Fruit fly (Drosophila melanogaster) whole organism, embryonic: ENCODE results near the gene CG12096.
A peak's percentile ranks its signal among the peaks of the same experiment; 100 is the strongest.

Source experiments
- CG10321 ChIP-seq: fragments of 200-800 bp; sonication (Bioruptor generic); IDR thresholded peaks from 2 replicates; pipeline ENCODE4 v1.3.6; 2022; ENCODE audit warnings: missing biosample characterization, missing genetic modification characterization
- CG10431 ChIP-seq: fragments of 200-800 bp; sonication (Bioruptor generic); optimal IDR thresholded peaks from 3 replicates; lab custom pipeline; 2018; ENCODE audit warnings: missing biosample characterization, mild to moderate bottlenecking, missing genetic modification characterization
- CG11398 ChIP-seq: fragments of 200-800 bp; sonication (Bioruptor generic); optimal IDR thresholded peaks from 2 replicates; lab custom pipeline; 2016; ENCODE audit warnings: missing biosample characterization, missing genetic modification characterization
- CG12104 ChIP-seq: fragments of 200-800 bp; sonication (Bioruptor generic); optimal IDR thresholded peaks from 3 replicates; lab custom pipeline; 2016; ENCODE audit warnings: missing biosample characterization, missing genetic modification characterization
- CG12769 ChIP-seq: fragments of 200-800 bp; sonication (Bioruptor generic); optimal IDR thresholded peaks from 2 replicates; lab custom pipeline; 2019; ENCODE audit warnings: missing biosample characterization, mild to moderate bottlenecking, missing genetic modification characterization, moderate library complexity
- CG13775 ChIP-seq: fragments of 200-800 bp; sonication (Bioruptor generic); optimal IDR thresholded peaks from 3 replicates; lab custom pipeline; 2017; ENCODE audit warnings: missing biosample characterization, mild to moderate bottlenecking, missing genetic modification characterization
- CG14710 ChIP-seq: fragments of 200-800 bp; sonication (Bioruptor generic); optimal IDR thresholded peaks from 3 replicates; lab custom pipeline; 2019; ENCODE audit warnings: missing biosample characterization, mild to moderate bottlenecking, missing genetic modification characterization, moderate library complexity
- CG15269 ChIP-seq: fragments of 200-800 bp; sonication (Bioruptor generic); optimal IDR thresholded peaks from 2 replicates; lab custom pipeline; 2018; ENCODE audit warnings: missing biosample characterization, mild to moderate bottlenecking, missing genetic modification characterization, moderate library complexity
- CG1647 ChIP-seq: fragments of 200-800 bp; sonication (Bioruptor generic); optimal IDR thresholded peaks from 3 replicates; lab custom pipeline; 2016; ENCODE audit warnings: missing biosample characterization, missing genetic modification characterization
- CG17829 ChIP-seq: fragments of 200-800 bp; optimal IDR thresholded peaks from 2 replicates; lab custom pipeline; 2019; ENCODE audit warnings: missing biosample characterization, mild to moderate bottlenecking, missing genetic modification characterization, moderate library complexity
- CG18476 ChIP-seq: fragments of 200-800 bp; sonication (Bioruptor generic); optimal IDR thresholded peaks from 2 replicates; lab custom pipeline; 2016; ENCODE audit warnings: missing biosample characterization, mild to moderate bottlenecking, missing genetic modification characterization
- CG2678 ChIP-seq: fragments of 200-800 bp; sonication (Bioruptor generic); optimal IDR thresholded peaks from 3 replicates; lab custom pipeline; 2019; ENCODE audit warnings: missing biosample characterization, mild to moderate bottlenecking, missing genetic modification characterization, moderate library complexity
- CG31224 ChIP-seq: fragments of 200-800 bp; sonication (Bioruptor generic); IDR thresholded peaks from 2 replicates; pipeline ENCODE4 v1.3.6; 2022; ENCODE audit warnings: missing biosample characterization, missing genetic modification characterization
- CG31365 ChIP-seq: fragments of 200-800 bp; sonication (Bioruptor generic); optimal IDR thresholded peaks from 2 replicates; lab custom pipeline; 2018; ENCODE audit warnings: missing biosample characterization, mild to moderate bottlenecking, missing genetic modification characterization
- CG3407 ChIP-seq: fragments of 200-800 bp; sonication (Bioruptor generic); optimal IDR thresholded peaks from 2 replicates; lab custom pipeline; 2018; ENCODE audit warnings: missing biosample characterization, mild to moderate bottlenecking, missing genetic modification characterization
- CG34422 ChIP-seq: fragments of 200-800 bp; sonication (Bioruptor generic); IDR thresholded peaks from 3 replicates; pipeline ENCODE4 v1.3.6; 2022; ENCODE audit warnings: missing biosample characterization, missing genetic modification characterization
- CG3847 ChIP-seq: fragments of 200-800 bp; sonication (Bioruptor generic); IDR thresholded peaks from 2 replicates; pipeline ENCODE4 v1.3.6; 2022; ENCODE audit warnings: missing biosample characterization, missing genetic modification characterization
- CG4854 ChIP-seq: fragments of 200-800 bp; sonication (Bioruptor generic); optimal IDR thresholded peaks from 2 replicates; lab custom pipeline; 2016; ENCODE audit warnings: missing biosample characterization, missing genetic modification characterization, inconsistent platforms
- CG6689 ChIP-seq: fragments of 200-800 bp; sonication (Bioruptor generic); IDR thresholded peaks from 2 replicates; pipeline ENCODE4 v1.3.6; 2022; ENCODE audit warnings: missing biosample characterization, missing genetic modification characterization
- CG7372 ChIP-seq: fragments of 200-800 bp; sonication (Bioruptor generic); IDR thresholded peaks from 2 replicates; pipeline ENCODE4 v1.3.6; 2022; ENCODE audit warnings: missing biosample characterization, missing genetic modification characterization
- CG7745 ChIP-seq: fragments of 200-800 bp; sonication (Bioruptor generic); optimal IDR thresholded peaks from 2 replicates; lab custom pipeline; 2018; ENCODE audit warnings: missing biosample characterization, mild to moderate bottlenecking, missing genetic modification characterization, moderate library complexity
- CG8944 ChIP-seq: fragments of 200-800 bp; sonication (Bioruptor generic); optimal IDR thresholded peaks from 3 replicates; lab custom pipeline; 2016; ENCODE audit warnings: missing biosample characterization, missing genetic modification characterization
- CrebB ChIP-seq: fragments of 200-800 bp; sonication (Bioruptor generic); optimal IDR thresholded peaks from 3 replicates; lab custom pipeline; 2018; ENCODE audit warnings: missing biosample characterization, mild to moderate bottlenecking, missing genetic modification characterization
- D19A ChIP-seq: fragments of 200-800 bp; optimal IDR thresholded peaks from 3 replicates; lab custom pipeline; 2019; ENCODE audit warnings: missing biosample characterization, mild to moderate bottlenecking, missing genetic modification characterization, moderate library complexity
- Max ChIP-seq: fragments of 200-800 bp; sonication (Bioruptor generic); optimal IDR thresholded peaks from 2 replicates; lab custom pipeline; 2016; ENCODE audit warnings: missing biosample characterization, mild to moderate bottlenecking, missing genetic modification characterization
- Meics ChIP-seq: fragments of 200-800 bp; sonication (Bioruptor generic); optimal IDR thresholded peaks from 2 replicates; lab custom pipeline; 2017; ENCODE audit warnings: missing biosample characterization, mild to moderate bottlenecking, missing genetic modification characterization
- Mrtf ChIP-seq: fragments of 200-800 bp; sonication (Bioruptor generic); IDR thresholded peaks from 3 replicates; pipeline ENCODE4 v1.3.6; 2022; ENCODE audit warnings: missing biosample characterization, missing genetic modification characterization
- Oaz ChIP-seq: fragments of 200-800 bp; sonication (Bioruptor generic); IDR thresholded peaks from 2 replicates; pipeline ENCODE4 v1.3.6; 2022; ENCODE audit warnings: missing biosample characterization, missing genetic modification characterization
- Opbp ChIP-seq: fragments of 200-800 bp; sonication (Bioruptor generic); IDR thresholded peaks from 3 replicates; pipeline ENCODE4 v1.3.6; 2022; ENCODE audit warnings: missing biosample characterization, missing genetic modification characterization; ENCODE audit not compliant: partially characterized antibody
- Six4 ChIP-seq: fragments of 200-800 bp; sonication (Bioruptor generic); optimal IDR thresholded peaks from 2 replicates; lab custom pipeline; 2016; ENCODE audit warnings: missing biosample characterization, missing genetic modification characterization
- Sry-β ChIP-seq: fragments of 200-800 bp; sonication (Bioruptor generic); optimal IDR thresholded peaks from 2 replicates; lab custom pipeline; 2018; ENCODE audit warnings: missing biosample characterization, mild to moderate bottlenecking, missing genetic modification characterization, moderate library complexity
- ap ChIP-seq: fragments of 200-800 bp; sonication (Bioruptor generic); IDR thresholded peaks from 2 replicates; pipeline ENCODE4 v1.3.6; 2022; ENCODE audit warnings: missing biosample characterization, missing genetic modification characterization
- chm ChIP-seq: fragments of 200-800 bp; sonication (Bioruptor generic); IDR thresholded peaks from 2 replicates; pipeline ENCODE4 v1.3.6; 2022; ENCODE audit warnings: missing biosample characterization, missing genetic modification characterization
- corto ChIP-seq: fragments of 200-800 bp; sonication (Bioruptor generic); optimal IDR thresholded peaks from 2 replicates; lab custom pipeline; 2016; ENCODE audit warnings: missing biosample characterization, mild to moderate bottlenecking, missing genetic modification characterization, moderate library complexity
- crc ChIP-seq: fragments of 200-800 bp; sonication (Bioruptor generic); optimal IDR thresholded peaks from 2 replicates; lab custom pipeline; 2016; ENCODE audit warnings: missing biosample characterization, missing genetic modification characterization
- croc ChIP-seq: fragments of 200-800 bp; sonication (Bioruptor generic); conservative IDR thresholded peaks from 3 replicates; pipeline ENCODE4 v1.3.6; 2022; ENCODE audit warnings: missing biosample characterization, missing genetic modification characterization
- crol ChIP-seq: fragments of 200-800 bp; sonication (Bioruptor generic); IDR thresholded peaks from 2 replicates; pipeline ENCODE4 v1.3.6; 2022; ENCODE audit warnings: missing biosample characterization, missing genetic modification characterization
- ewg ChIP-seq: fragments of 200-800 bp; sonication (Bioruptor generic); optimal IDR thresholded peaks from 3 replicates; lab custom pipeline; 2017; ENCODE audit warnings: mild to moderate bottlenecking, missing biosample characterization, missing genetic modification reagents, missing genetic modification characterization
- her ChIP-seq: fragments of 200-800 bp; sonication (Bioruptor generic); optimal IDR thresholded peaks from 2 replicates; lab custom pipeline; 2016; ENCODE audit warnings: missing biosample characterization, missing genetic modification characterization
- kah ChIP-seq: fragments of 200-800 bp; sonication (Bioruptor generic); optimal IDR thresholded peaks from 2 replicates; lab custom pipeline; 2018; ENCODE audit warnings: missing biosample characterization, mild to moderate bottlenecking, missing genetic modification characterization
- odd ChIP-seq: fragments of 200-800 bp; sonication (Bioruptor generic); optimal IDR thresholded peaks from 2 replicates; lab custom pipeline; 2017; ENCODE audit warnings: missing biosample characterization, mild to moderate bottlenecking, missing genetic modification characterization
- pan ChIP-seq, 4 experiments: fragments of >200 bp in 3 of 4; fragments of 200-800 bp in 1 of 4; sonication (Bioruptor generic) in 1 of 4; optimal IDR thresholded peaks in 3 of 4; IDR thresholded peaks in 1 of 4; 2 replicates each; pipeline versions ENCODE4 v1.3.6 to Lab custom; 2017 to 2022; ENCODE audit warnings: missing biosample characterization in 2 of 4, missing genetic modification characterization in 2 of 4, mixed read lengths in 1 of 4
- peb ChIP-seq: fragments of 200-800 bp; sonication (Bioruptor generic); IDR thresholded peaks from 2 replicates; pipeline ENCODE4 v1.3.6; 2022; ENCODE audit warnings: missing biosample characterization, missing genetic modification characterization
- pita ChIP-seq: fragments of 200-800 bp; sonication (Bioruptor generic); optimal IDR thresholded peaks from 2 replicates; lab custom pipeline; 2017; ENCODE audit warnings: missing biosample characterization, mild to moderate bottlenecking, missing genetic modification characterization
- sim ChIP-seq: fragments of 200-800 bp; sonication (Bioruptor generic); IDR thresholded peaks from 2 replicates; pipeline ENCODE4 v1.3.6; 2022; ENCODE audit warnings: missing biosample characterization, missing genetic modification characterization
- tna ChIP-seq: fragments of 200-800 bp; sonication (Bioruptor generic); IDR thresholded peaks from 2 replicates; pipeline ENCODE4 v1.3.6; 2022; ENCODE audit warnings: missing biosample characterization, missing genetic modification characterization; ENCODE audit not compliant: partially characterized antibody
- zen2 ChIP-seq: fragments of 200-800 bp; sonication (Bioruptor generic); IDR thresholded peaks from 3 replicates; pipeline ENCODE4 v1.3.6; 2022; ENCODE audit warnings: missing biosample characterization, missing genetic modification characterization; ENCODE audit not compliant: partially characterized antibody
- zfh1 ChIP-seq: fragments of 200-800 bp; sonication (Bioruptor generic); IDR thresholded peaks from 3 replicates; pipeline ENCODE4 v1.3.6; 2022; ENCODE audit warnings: missing biosample characterization, missing genetic modification characterization

The CG12096 gene

DNA sequence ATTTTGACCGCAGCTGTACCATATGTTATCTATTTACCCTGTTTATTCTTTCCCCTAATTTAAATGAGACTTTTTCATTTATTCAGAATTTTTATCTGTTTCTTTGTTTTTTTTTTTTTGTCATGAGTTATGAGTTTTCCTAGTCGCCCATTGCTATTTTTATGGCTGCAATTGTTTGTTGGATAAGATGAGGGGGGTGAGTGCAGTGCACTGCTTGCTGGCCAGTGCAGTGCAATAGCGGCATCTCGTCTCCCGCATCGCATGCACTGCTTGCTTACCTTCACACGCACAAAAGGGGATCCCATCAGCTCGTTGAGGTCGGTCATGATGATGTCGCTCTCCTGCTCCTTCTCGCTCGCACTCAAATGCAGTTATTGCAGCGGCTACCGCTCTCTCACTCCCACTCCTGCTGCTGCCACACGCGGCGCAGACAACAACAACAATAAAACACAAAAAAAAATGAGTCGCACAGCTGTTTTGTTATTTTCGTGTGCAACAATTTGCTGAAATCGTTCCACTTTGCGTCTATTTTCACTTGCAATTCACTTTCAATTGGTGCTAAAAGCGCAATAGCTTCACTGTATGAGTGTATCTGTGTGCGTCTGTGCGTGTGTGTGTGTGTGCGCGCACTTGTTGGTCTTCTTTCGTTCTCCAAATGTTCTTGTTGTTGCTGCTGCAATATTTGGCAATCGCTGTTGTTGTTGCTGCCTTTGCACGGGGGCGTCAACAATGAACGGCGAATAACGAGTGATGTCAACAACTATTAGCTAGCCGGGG lies 31.2 kb upstream of the CG12096 start (continued):
- no peak for TF ChIP-seq CG7372
- no peak for TF ChIP-seq CG10321 (GFP tag; lab: Robert Waterston, UW)
- no peak for TF ChIP-seq Sry-β (GFP tag; lab: Kevin White, UChicago)
- TF ChIP-seq CG31365 (tag; lab: Kevin White, UChicago) = peak; percentile 97
- TF ChIP-seq chm (GFP tag; lab: Robert Waterston, UW) = 0 out of 2 replicates have a peak, but pooled peaks have one; percentile 57
- no peak for TF ChIP-seq kah (GFP tag; lab: Kevin White, UChicago)
- TF ChIP-seq CG2678 (tag; lab: Kevin White, UChicago) = no peak
- peak; percentile 89 for TF ChIP-seq crol (GFP tag; lab: Robert Waterston, UW)
- TF ChIP-seq pita = no peak
- no peak for TF ChIP-seq CG7745 (tag; lab: Kevin White, UChicago)
- no peak for TF ChIP-seq CG1647 (GFP tag; lab: Kevin White, UChicago)
- TF ChIP-seq sim (GFP tag; lab: Robert Waterston, UW) = no peak
- TF ChIP-seq CG17829 = peak; percentile 34
- TF ChIP-seq corto (GFP tag; lab: Kevin White, UChicago) = no peak
- TF ChIP-seq ewg (GFP tag; lab: Kevin White, UChicago) = peak; percentile 23
- peak; percentile 8 for TF ChIP-seq CG8944 (GFP tag; lab: Kevin White, UChicago)
- no peak for TF ChIP-seq CG3847 (GFP tag; lab: Robert Waterston, UW)
- no peak for TF ChIP-seq Meics (GFP tag; lab: Kevin White, UChicago)
- peak; percentile 47; the same call in 1 of the 3 replicates for TF ChIP-seq Opbp (GFP tag; lab: Robert Waterston, UW)
- TF ChIP-seq Six4 (GFP tag; lab: Kevin White, UChicago) = peak; percentile 7
- no peak for TF ChIP-seq Max
- TF ChIP-seq zfh1 = peak; percentile 61; the same call in 1 of the 3 replicates
- TF ChIP-seq CG12104 (GFP tag; lab: Kevin White, UChicago) = no peak
- no peak for TF ChIP-seq CG10431 (GFP tag; lab: Kevin White, UChicago)
- TF ChIP-seq CG11398 (GFP tag; lab: Kevin White, UChicago) = peak; percentile 20
- TF ChIP-seq CG34422 (GFP tag; lab: Robert Waterston, UW) = 0 out of 3 replicates have a peak, but pooled peaks have one; percentile 39
- no peak for TF ChIP-seq peb (GFP tag; lab: Robert Waterston, UW)
- no peak for TF ChIP-seq ap (GFP tag; lab: Robert Waterston, UW)
- 0 out of 2 replicates have a peak, but pooled peaks have one; percentile 24 for TF ChIP-seq CG6689
- TF ChIP-seq crc (GFP tag; lab: Kevin White, UChicago) = no peak
- peak; percentile 3 for TF ChIP-seq CG3407 (GFP tag; lab: Kevin White, UChicago)
- TF ChIP-seq CG18476 (GFP tag; lab: Kevin White, UChicago) = no peak
- no peak for TF ChIP-seq CrebB
- TF ChIP-seq odd (GFP tag; lab: Kevin White, UChicago) = no peak
- TF ChIP-seq her (GFP tag; lab: Kevin White, UChicago) = no peak
- TF ChIP-seq CG12769 (tag; lab: Kevin White, UChicago) = no peak
- peak; percentile 19 for TF ChIP-seq CG14710
- no peak for TF ChIP-seq CG15269 (tag; lab: Kevin White, UChicago)
- TF ChIP-seq pan (optimal IDR thresholded peaks at IDR 0.05; lab: Kevin White, UChicago) = no peak
- peak in 1 of 2 experiments; percentile 30 for TF ChIP-seq pan (GFP tag; optimal IDR thresholded peaks at IDR 0.05 in 1 of 2, IDR thresholded peaks at IDR 0.05 in 1 of 2)
- TF ChIP-seq Oaz (GFP tag; lab: Robert Waterston, UW) = no peak
- no peak for TF ChIP-seq zen2 (GFP tag; lab: Robert Waterston, UW)
- TF ChIP-seq D19A (tag; lab: Kevin White, UChicago) = no peak
- TF ChIP-seq croc = no peak
- no peak for TF ChIP-seq CG13775 (GFP tag; lab: Kevin White, UChicago)
- no peak for TF ChIP-seq CG4854 (GFP tag; lab: Kevin White, UChicago)
- TF ChIP-seq Mrtf (GFP tag; lab: Robert Waterston, UW) = no peak
- TF ChIP-seq CG31224 = no peak
- TF ChIP-seq tna (GFP tag; lab: Robert Waterston, UW) = no peak
